Worm (Caenorhabditis elegans) whole organism, mixed stage, embryonic: ENCODE data around the gene Y38C1AA.19.

Experiments used
- M03D4.4 ChIP-seq: sonication (generic microtip); optimal IDR thresholded peaks from 2 replicates; lab custom pipeline; 2017; ENCODE audit warnings: mild to moderate bottlenecking, missing genetic modification characterization, missing compliant biosample characterization
- bed-3 ChIP-seq: fragments of 200-800 bp; sonication (Bioruptor generic); optimal IDR thresholded peaks from 3 replicates; lab custom pipeline; 2018; ENCODE audit warnings: mild to moderate bottlenecking, missing genetic modification characterization, moderate library complexity, missing compliant biosample characterization
- blmp-1 ChIP-seq: fragments of 150-350 bp; optimal IDR thresholded peaks from 2 replicates; lab custom pipeline; 2014; ENCODE audit warnings: missing biosample characterization, missing genetic modification characterization
- ceh-39 ChIP-seq: fragments of 150-350 bp; optimal IDR thresholded peaks from 2 replicates; lab custom pipeline; 2014; ENCODE audit warnings: missing biosample characterization, missing genetic modification characterization
- ceh-43 ChIP-seq: fragments of 200-800 bp; sonication (Bioruptor generic); optimal IDR thresholded peaks from 2 replicates; lab custom pipeline; 2018; ENCODE audit warnings: mild to moderate bottlenecking, missing genetic modification characterization, moderate library complexity, missing compliant biosample characterization
- ceh-83 ChIP-seq: fragments of 200-800 bp; sonication (Bioruptor generic); optimal IDR thresholded peaks from 2 replicates; lab custom pipeline; 2018; ENCODE audit warnings: mild to moderate bottlenecking, missing genetic modification characterization, missing compliant biosample characterization
- ces-1 ChIP-seq: fragments of 150-350 bp; optimal IDR thresholded peaks from 2 replicates; lab custom pipeline; 2014; ENCODE audit warnings: missing biosample characterization, missing genetic modification reagents, missing genetic modification characterization
- cnd-1 ChIP-seq: fragments of 200-800 bp; sonication (Bioruptor generic); optimal IDR thresholded peaks from 2 replicates; lab custom pipeline; 2018; ENCODE audit warnings: mild to moderate bottlenecking, missing genetic modification characterization, missing compliant biosample characterization
- drap-1 ChIP-seq: fragments of 200-800 bp; sonication (Bioruptor generic); optimal IDR thresholded peaks from 3 replicates; lab custom pipeline; 2018; ENCODE audit warnings: mild to moderate bottlenecking, missing genetic modification characterization, missing compliant biosample characterization
- elt-1 ChIP-seq: sonication (generic microtip); optimal IDR thresholded peaks from 2 replicates; lab custom pipeline; 2017; ENCODE audit warnings: missing genetic modification characterization, mild to moderate bottlenecking, missing compliant biosample characterization, antibody characterized with exemption, moderate library complexity, borderline replicate concordance; ENCODE audit not compliant: insufficient read depth
- elt-3 ChIP-seq: fragments of 150-350 bp; optimal IDR thresholded peaks from 2 replicates; lab custom pipeline; 2014; ENCODE audit warnings: missing biosample characterization, missing genetic modification characterization
- flh-1 ChIP-seq: fragments of 200-800 bp; sonication (Bioruptor generic); optimal IDR thresholded peaks from 2 replicates; lab custom pipeline; 2018; ENCODE audit warnings: mild to moderate bottlenecking, missing genetic modification characterization, moderate library complexity, missing compliant biosample characterization
- ham-2 ChIP-seq: fragments of 200-800 bp; sonication (Bioruptor generic); optimal IDR thresholded peaks from 2 replicates; lab custom pipeline; 2018; ENCODE audit warnings: mild to moderate bottlenecking, missing genetic modification characterization, missing compliant biosample characterization
- hlh-1 ChIP-seq: fragments of 150-350 bp; optimal IDR thresholded peaks from 2 replicates; lab custom pipeline; 2014; ENCODE audit warnings: missing biosample characterization, missing genetic modification reagents, missing genetic modification characterization
- lin-13 ChIP-seq: fragments of 150-350 bp; optimal IDR thresholded peaks from 2 replicates; lab custom pipeline; 2014; ENCODE audit warnings: missing biosample characterization, missing genetic modification characterization
- lin-32 ChIP-seq: fragments of 200-800 bp; sonication (Bioruptor generic); optimal IDR thresholded peaks from 2 replicates; lab custom pipeline; 2018; ENCODE audit warnings: mild to moderate bottlenecking, missing genetic modification characterization, missing compliant biosample characterization
- lsy-2 ChIP-seq: fragments of 150-350 bp; optimal IDR thresholded peaks from 2 replicates; lab custom pipeline; 2014; ENCODE audit warnings: missing biosample characterization, missing genetic modification characterization
- mab-5 ChIP-seq: fragments of 150-350 bp; optimal IDR thresholded peaks from 2 replicates; lab custom pipeline; 2014; ENCODE audit warnings: missing biosample characterization, missing genetic modification characterization
- mep-1 ChIP-seq: fragments of 150-350 bp; optimal IDR thresholded peaks from 2 replicates; lab custom pipeline; 2017; ENCODE audit warnings: missing biosample characterization, missing genetic modification reagents, missing genetic modification characterization, inconsistent platforms
- mls-2 ChIP-seq: sonication (generic microtip); optimal IDR thresholded peaks from 2 replicates; lab custom pipeline; 2016; ENCODE audit warnings: mild to moderate bottlenecking, missing genetic modification characterization, moderate library complexity, missing compliant biosample characterization
- nhr-12 ChIP-seq: fragments of 150-350 bp; optimal IDR thresholded peaks from 2 replicates; lab custom pipeline; 2014; ENCODE audit warnings: missing biosample characterization, missing genetic modification characterization
- nhr-2 ChIP-seq: fragments of 150-350 bp; optimal IDR thresholded peaks from 2 replicates; lab custom pipeline; 2014; ENCODE audit warnings: missing biosample characterization, missing genetic modification characterization
- nhr-237 ChIP-seq: fragments of 150-350 bp; optimal IDR thresholded peaks from 2 replicates; lab custom pipeline; 2014; ENCODE audit warnings: missing biosample characterization, missing genetic modification characterization
- nhr-28 ChIP-seq: fragments of 150-350 bp; optimal IDR thresholded peaks from 2 replicates; lab custom pipeline; 2014; ENCODE audit warnings: missing biosample characterization, missing genetic modification characterization
- nhr-76 ChIP-seq: sonication (generic microtip); optimal IDR thresholded peaks from 2 replicates; lab custom pipeline; 2017; ENCODE audit warnings: missing biosample characterization, missing genetic modification characterization
- pha-4 ChIP-seq: fragments of 150-350 bp; optimal IDR thresholded peaks from 2 replicates; lab custom pipeline; 2018; ENCODE audit warnings: missing biosample characterization, missing genetic modification reagents, missing genetic modification characterization
- sem-2 ChIP-seq: fragments of 200-800 bp; sonication (Bioruptor generic); optimal IDR thresholded peaks from 2 replicates; lab custom pipeline; 2018; ENCODE audit warnings: mild to moderate bottlenecking, missing genetic modification characterization, missing compliant biosample characterization
- snpc-4 ChIP-seq: fragments of 150-350 bp; optimal IDR thresholded peaks from 2 replicates; lab custom pipeline; 2014; ENCODE audit warnings: missing biosample characterization, missing genetic modification characterization
- sptf-1 ChIP-seq: sonication (generic microtip); optimal IDR thresholded peaks from 2 replicates; lab custom pipeline; 2017; ENCODE audit warnings: mild to moderate bottlenecking, missing genetic modification characterization, moderate library complexity, missing compliant biosample characterization
- tbx-8 ChIP-seq: fragments of 200-800 bp; sonication (Bioruptor generic); optimal IDR thresholded peaks from 2 replicates; lab custom pipeline; 2018; ENCODE audit warnings: mild to moderate bottlenecking, missing genetic modification characterization, moderate library complexity, missing compliant biosample characterization
- unc-120 ChIP-seq: sonication (generic microtip); optimal IDR thresholded peaks from 2 replicates; lab custom pipeline; 2017; ENCODE audit warnings: missing genetic modification characterization, missing compliant biosample characterization; ENCODE audit not compliant: poor library complexity, severe bottlenecking
- unc-39 ChIP-seq: fragments of 150-350 bp; optimal IDR thresholded peaks from 2 replicates; lab custom pipeline; 2014; ENCODE audit warnings: missing biosample characterization, missing genetic modification characterization
- unc-62 ChIP-seq: fragments of 150-350 bp; optimal IDR thresholded peaks from 2 replicates; lab custom pipeline; 2014; ENCODE audit warnings: missing biosample characterization, missing genetic modification reagents, missing genetic modification characterization
- zip-8 ChIP-seq: fragments of 150-350 bp; optimal IDR thresholded peaks from 2 replicates; lab custom pipeline; 2014; ENCODE audit warnings: missing biosample characterization, missing genetic modification characterization
- ztf-11 ChIP-seq: fragments of 150-350 bp; optimal IDR thresholded peaks from 2 replicates; lab custom pipeline; 2014; ENCODE audit warnings: missing biosample characterization, missing genetic modification characterization

The Y38C1AA.19 gene

DNA sequence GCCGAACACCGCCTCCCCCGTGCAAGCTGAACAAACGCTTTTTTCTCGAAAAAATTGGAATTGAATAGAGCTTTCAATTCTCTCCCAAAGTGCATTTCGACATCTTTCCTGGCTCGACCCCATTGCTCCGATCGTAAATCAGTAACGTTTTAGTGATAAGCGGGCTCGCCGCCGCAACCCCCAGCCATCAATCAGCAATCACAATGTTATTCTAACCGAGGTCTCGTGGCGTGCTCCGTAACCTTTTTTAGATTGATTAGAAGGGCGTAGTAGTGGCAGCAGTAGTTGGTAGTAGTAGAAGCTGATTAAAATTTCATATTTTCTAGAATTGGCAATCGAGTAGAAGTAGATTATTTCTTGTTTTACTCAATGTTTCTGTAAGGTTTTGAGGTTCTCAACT lies 27.4 kb downstream of the Y38C1AA.19 start:
- TF ChIP-seq unc-39 (tag; lab: Kevin White, UChicago) (no peak), lsy-2 (no peak), flh-1 (GFP tag; lab: Kevin White, UChicago) (no peak), ceh-43 (GFP tag; lab: Kevin White, UChicago) (no peak), cnd-1 (no peak), drap-1 (GFP tag; lab: Kevin White, UChicago) (no peak), bed-3 (GFP tag; lab: Kevin White, UChicago) (no peak), sem-2 (GFP tag; lab: Kevin White, UChicago) (no peak), M03D4.4 (tag; lab: Kevin White, UChicago) (no peak), ceh-83 (GFP tag; lab: Kevin White, UChicago) (no peak), snpc-4 (tag; lab: Kevin White, UChicago) (no peak), tbx-8 (GFP tag; lab: Kevin White, UChicago) (no peak)
- TF ChIP-seq, all 35 proteins: peak for 0

ce11 chrIV:189087-189486 lies 29.1 kb downstream of the Y38C1AA.19 start:
- TF ChIP-seq mab-5 (tag; lab: Kevin White, UChicago) (no peak), snpc-4 (tag; lab: Kevin White, UChicago) (no peak), pha-4 (tag; lab: Kevin White, UChicago) (no peak), nhr-237 (tag; lab: Kevin White, UChicago) (no peak), nhr-76 (no peak), unc-120 (tag; lab: Kevin White, UChicago) (no peak), elt-1 (tag; lab: Kevin White, UChicago) (no peak)

DNA sequence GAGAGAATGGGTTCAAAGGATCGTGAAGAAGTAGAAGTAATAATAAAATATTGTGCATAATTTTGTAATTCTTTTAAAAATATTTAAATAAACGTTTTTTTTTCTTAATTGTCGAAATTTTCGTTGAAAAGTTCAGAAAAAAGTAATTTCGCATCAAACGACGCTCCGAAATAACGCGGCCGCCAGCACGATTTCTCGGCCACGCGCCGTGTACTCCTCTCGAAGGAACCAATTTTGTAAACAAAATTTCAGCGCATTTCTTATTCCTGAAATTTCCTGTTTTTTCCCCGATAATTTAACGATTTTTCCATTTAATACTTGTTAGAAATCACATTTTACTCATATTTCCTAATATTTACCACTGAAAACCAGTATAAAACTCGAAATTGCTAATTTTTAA lies 32.1 kb downstream of the Y38C1AA.19 start, which contains the start of gene Y38C1AA.12:
Gene Y38C1AA.12 (plus strand): TSS at position 211 of the 400 bp plus-strand sequence.
- TF ChIP-seq unc-120 (tag; lab: Kevin White, UChicago) (no peak), lin-32 (GFP tag; lab: Kevin White, UChicago) (peak; percentile 6), nhr-28 (tag; lab: Kevin White, UChicago) (no peak), unc-62 (no peak), snpc-4 (tag; lab: Kevin White, UChicago) (no peak), lsy-2 (peak; percentile 59), ham-2 (GFP tag; lab: Kevin White, UChicago) (no peak), mab-5 (tag; lab: Kevin White, UChicago) (no peak), M03D4.4 (tag; lab: Kevin White, UChicago) (peak; percentile 36), nhr-76 (no peak), cnd-1 (peak; percentile 40), drap-1 (GFP tag; lab: Kevin White, UChicago) (peak; percentile 24), hlh-1 (tag; lab: Kevin White, UChicago) (no peak), blmp-1 (no peak), bed-3 (GFP tag; lab: Kevin White, UChicago) (no peak), mls-2 (tag; lab: Kevin White, UChicago) (peak; percentile 69), sptf-1 (tag; lab: Kevin White, UChicago) (peak; percentile 68), flh-1 (GFP tag; lab: Kevin White, UChicago) (no peak), ceh-83 (GFP tag; lab: Kevin White, UChicago) (peak; percentile 11), ztf-11 (tag; lab: Kevin White, UChicago) (no peak), pha-4 (tag; lab: Kevin White, UChicago) (peak; percentile 61), unc-39 (tag; lab: Kevin White, UChicago) (no peak), elt-1 (tag; lab: Kevin White, UChicago) (no peak), ces-1 (GFP tag; lab: Kevin White, UChicago) (peak; percentile 19), lin-13 (peak; percentile 47), nhr-2 (no peak), sem-2 (GFP tag; lab: Kevin White, UChicago) (no peak), elt-3 (tag; lab: Kevin White, UChicago) (no peak), mep-1 (tag; lab: Kevin White, UChicago) (peak; percentile 17), tbx-8 (GFP tag; lab: Kevin White, UChicago) (no peak), nhr-12 (tag; lab: Kevin White, UChicago) (no peak), ceh-43 (GFP tag; lab: Kevin White, UChicago) (no peak), nhr-237 (tag; lab: Kevin White, UChicago) (peak; percentile 35), ceh-39 (tag; lab: Kevin White, UChicago) (no peak), zip-8 (no peak)
